Worm (Caenorhabditis elegans): Measurements from ENCODE around the gene nhr-233.

nhr-233 gene

DNA sequence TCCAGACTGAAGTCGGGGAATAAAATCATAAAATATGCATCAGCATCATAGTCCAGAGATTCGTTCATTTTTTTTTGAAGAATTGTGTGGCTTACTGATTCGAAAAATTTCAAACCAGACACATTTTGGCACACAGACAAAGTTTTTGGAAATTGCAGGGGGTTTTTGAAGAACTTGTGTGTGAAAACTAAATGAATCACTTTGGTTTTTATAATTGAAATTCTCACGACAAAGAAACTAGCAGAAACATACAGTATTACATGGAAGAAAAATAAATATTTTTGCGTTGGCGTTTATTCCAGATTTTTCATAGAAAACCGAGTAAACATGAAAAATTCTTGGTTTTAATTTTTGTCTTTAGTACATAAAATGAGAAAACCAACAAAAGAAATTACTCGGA is 48.4 kb downstream of the nhr-233 start, which contains the start of gene srw-34:
Gene srw-34 (minus strand): TSS at position 101 of the 400 bp plus-strand sequence.
- TF ChIP-seq C34F6.9 (tag; optimal IDR thresholded peaks at IDR 0.05) (no peak), ZK546.5 (tag; optimal IDR thresholded peaks at IDR 0.05) (no peak), lin-13 (GFP tag; optimal IDR thresholded peaks at IDR 0.05) (no peak), nhr-6 (tag; optimal IDR thresholded peaks at IDR 0.05) (no peak), egl-27 (tag; optimal IDR thresholded peaks at IDR 0.05) (no peak), nhr-10 (tag; optimal IDR thresholded peaks at IDR 0.05) (no peak), ceh-82 (tag; optimal IDR thresholded peaks at IDR 0.05) (no peak)

Data from whole organism, L2 larva.